Worm (Caenorhabditis elegans) whole organism, midembryonic: ENCODE measurements around the gene nhr-86.

Experiments
- flt-1 ChIP-seq: fragments of 200-800 bp; sonication (Bioruptor generic); IDR thresholded peaks from 2 replicates; pipeline ENCODE4 v1.3.6; 2022; ENCODE audit warnings: missing genetic modification characterization, missing compliant biosample characterization
- klf-2 ChIP-seq: fragments of 200-800 bp; sonication (Bioruptor generic); conservative IDR thresholded peaks from 2 replicates; pipeline ENCODE4 v1.3.6; 2022; ENCODE audit warnings: missing genetic modification reagents, missing genetic modification characterization, missing compliant biosample characterization
- med-1 ChIP-seq: sonication (generic microtip); optimal IDR thresholded peaks from 2 replicates; lab custom pipeline; 2017; ENCODE audit warnings: missing genetic modification characterization, mild to moderate bottlenecking, missing compliant biosample characterization, antibody characterized with exemption, missing genetic modification reagents; ENCODE audit not compliant: insufficient read depth
- ref-1 ChIP-seq: fragments of 200-800 bp; sonication (Bioruptor generic); conservative IDR thresholded peaks from 2 replicates; pipeline ENCODE4 v1.3.6; 2022; ENCODE audit warnings: missing genetic modification reagents, missing genetic modification characterization, missing compliant biosample characterization
- tab-1 ChIP-seq: fragments of 200-800 bp; sonication (Bioruptor generic); IDR thresholded peaks from 2 replicates; pipeline ENCODE4 v1.3.6; 2022; ENCODE audit warnings: missing genetic modification characterization, missing compliant biosample characterization

- TF ChIP-seq klf-2 (GFP tag; lab: Robert Waterston, UW) (no peak), med-1 (GFP tag; lab: Kevin White, UChicago) (no peak), ref-1 (GFP tag; lab: Robert Waterston, UW) (no peak), flt-1 (no peak), tab-1 (GFP tag; lab: Robert Waterston, UW) (no peak)
Measured at ce11 chrV:2067985-2068499, 1.4 kb upstream of the nhr-86 start, which contains the start of gene lbp-9.
